Worm (Caenorhabditis elegans) whole organism, young adult: ENCODE data around the gene msp-81.
A peak's percentile ranks its signal among the peaks of the same experiment; 100 is the strongest.

ENCODE experiments used
- D2030.7 ChIP-seq: fragments of 200-800 bp; sonication (Bioruptor generic); IDR thresholded peaks from 2 replicates; pipeline ENCODE4 v1.3.6; 2022; ENCODE audit warnings: missing genetic modification reagents, missing genetic modification characterization, missing compliant biosample characterization
- F23B12.7 ChIP-seq: sonication (generic microtip); optimal IDR thresholded peaks from 2 replicates; lab custom pipeline; 2017; ENCODE audit warnings: missing genetic modification characterization, mild to moderate bottlenecking, missing compliant biosample characterization, antibody characterized with exemption, moderate library complexity; ENCODE audit not compliant: insufficient read depth
- F37B4.10 ChIP-seq: fragments of 200-800 bp; sonication (Bioruptor generic); IDR thresholded peaks from 2 replicates; pipeline ENCODE4 v1.3.6; 2022; ENCODE audit warnings: missing genetic modification characterization, missing compliant biosample characterization
- F55B11.4 ChIP-seq: sonication (generic microtip); optimal IDR thresholded peaks from 2 replicates; lab custom pipeline; 2016; ENCODE audit warnings: missing compliant biosample characterization, missing genetic modification characterization, borderline replicate concordance; ENCODE audit not compliant: insufficient read depth
- F57A8.1 ChIP-seq: fragments of 200-800 bp; sonication (Bioruptor generic); optimal IDR thresholded peaks from 2 replicates; lab custom pipeline; 2018; ENCODE audit warnings: mild to moderate bottlenecking, missing genetic modification characterization, moderate library complexity, missing compliant biosample characterization
- F57C9.4 ChIP-seq: sonication (generic microtip); optimal IDR thresholded peaks from 2 replicates; lab custom pipeline; 2017; ENCODE audit warnings: mild to moderate bottlenecking, missing genetic modification characterization, missing compliant biosample characterization
- ama-1 ChIP-seq, 3 experiments: fragments of 150-350 bp in 1 of 3; sonication (generic microtip) in 2 of 3; optimal IDR thresholded peaks; 2 replicates each; lab custom pipeline; 2014 to 2018; ENCODE audit warnings: missing biosample characterization in 2 of 3, missing genetic modification characterization in 2 of 3, missing genetic modification reagents in 2 of 3
- atf-7 ChIP-seq: sonication (generic microtip); optimal IDR thresholded peaks from 2 replicates; lab custom pipeline; 2017; ENCODE audit warnings: mild to moderate bottlenecking, missing genetic modification characterization, missing compliant biosample characterization
- bed-1 ChIP-seq: fragments of 200-800 bp; sonication (Bioruptor generic); IDR thresholded peaks from 2 replicates; pipeline ENCODE4 v1.3.6; 2022; ENCODE audit warnings: missing genetic modification reagents, missing genetic modification characterization, missing compliant biosample characterization
- ceh-100 ChIP-seq: fragments of 200-800 bp; sonication (Bioruptor generic); IDR thresholded peaks from 2 replicates; pipeline ENCODE4 v1.3.6; 2022; ENCODE audit warnings: missing genetic modification reagents, missing genetic modification characterization, missing compliant biosample characterization
- ceh-79 ChIP-seq: sonication (generic microtip); optimal IDR thresholded peaks from 2 replicates; lab custom pipeline; 2017; ENCODE audit warnings: mild to moderate bottlenecking, missing genetic modification characterization, missing compliant biosample characterization
- dpff-1 ChIP-seq: sonication (generic microtip); optimal IDR thresholded peaks from 2 replicates; lab custom pipeline; 2017; ENCODE audit warnings: mild to moderate bottlenecking, missing genetic modification characterization, missing compliant biosample characterization
- dpl-1 ChIP-seq: fragments of 150-350 bp; optimal IDR thresholded peaks from 2 replicates; lab custom pipeline; 2014; ENCODE audit warnings: missing biosample characterization, missing genetic modification reagents, missing genetic modification characterization
- egrh-3 ChIP-seq: fragments of 200-800 bp; sonication (Bioruptor generic); IDR thresholded peaks from 2 replicates; pipeline ENCODE4 v1.3.6; 2022; ENCODE audit warnings: missing genetic modification reagents, missing genetic modification characterization, missing compliant biosample characterization
- gei-17 ChIP-seq: fragments of 200-800 bp; sonication (Bioruptor generic); optimal IDR thresholded peaks from 2 replicates; lab custom pipeline; 2018; ENCODE audit warnings: mild to moderate bottlenecking, missing genetic modification characterization, missing compliant biosample characterization
- hmg-1.2 ChIP-seq: fragments of 200-800 bp; sonication (Bioruptor generic); IDR thresholded peaks from 2 replicates; pipeline ENCODE4 v1.3.6; 2022; ENCODE audit warnings: missing genetic modification reagents, missing genetic modification characterization, missing compliant biosample characterization
- hmg-20 ChIP-seq: fragments of 200-800 bp; sonication (Bioruptor generic); IDR thresholded peaks from 2 replicates; pipeline ENCODE4 v1.3.6; 2022; ENCODE audit warnings: missing genetic modification reagents, missing genetic modification characterization, missing compliant biosample characterization
- hsf-1 ChIP-seq: fragments of 200-800 bp; sonication (Bioruptor generic); IDR thresholded peaks from 2 replicates; pipeline ENCODE4 v1.3.6; 2022; ENCODE audit warnings: missing genetic modification reagents, missing genetic modification characterization, missing compliant biosample characterization
- lag-1 ChIP-seq: fragments of 200-800 bp; sonication (Bioruptor generic); IDR thresholded peaks from 2 replicates; pipeline ENCODE4 v1.3.6; 2022; ENCODE audit warnings: missing genetic modification reagents, missing genetic modification characterization, missing compliant biosample characterization
- lin-26 ChIP-seq: fragments of 200-800 bp; sonication (Bioruptor generic); IDR thresholded peaks from 2 replicates; pipeline ENCODE4 v1.3.6; 2022; ENCODE audit warnings: missing genetic modification reagents, missing genetic modification characterization, missing compliant biosample characterization
- lir-1 ChIP-seq: fragments of 200-800 bp; sonication (Bioruptor generic); conservative IDR thresholded peaks from 2 replicates; pipeline ENCODE4 v1.3.6; 2022; ENCODE audit warnings: missing genetic modification reagents, missing genetic modification characterization, missing compliant biosample characterization
- lsy-27 ChIP-seq: sonication (generic microtip); optimal IDR thresholded peaks from 2 replicates; lab custom pipeline; 2017; ENCODE audit warnings: missing genetic modification characterization, mild to moderate bottlenecking, missing compliant biosample characterization, antibody characterized with exemption, missing genotype, borderline replicate concordance; ENCODE audit not compliant: insufficient read depth
- madf-10 ChIP-seq: sonication (generic microtip); optimal IDR thresholded peaks from 2 replicates; lab custom pipeline; 2016; ENCODE audit warnings: mild to moderate bottlenecking, missing genetic modification characterization, missing compliant biosample characterization
- madf-8 ChIP-seq: fragments of 200-800 bp; sonication (Bioruptor generic); conservative IDR thresholded peaks from 2 replicates; pipeline ENCODE4 v1.3.6; 2022; ENCODE audit warnings: missing genetic modification reagents, missing genetic modification characterization, missing compliant biosample characterization
- mxl-1 ChIP-seq: sonication (generic microtip); optimal IDR thresholded peaks from 2 replicates; lab custom pipeline; 2016; ENCODE audit warnings: missing genetic modification characterization, missing compliant biosample characterization
- nfya-1 ChIP-seq: sonication (generic microtip); optimal IDR thresholded peaks from 2 replicates; lab custom pipeline; 2017; ENCODE audit warnings: antibody characterized with exemption, missing compliant biosample characterization, missing genetic modification characterization, borderline replicate concordance; ENCODE audit not compliant: insufficient read depth
- nfya-2 ChIP-seq: fragments of 200-800 bp; sonication (Bioruptor generic); IDR thresholded peaks from 2 replicates; pipeline ENCODE4 v1.3.6; 2022; ENCODE audit warnings: missing genetic modification reagents, missing genetic modification characterization, missing compliant biosample characterization
- nhr-179 ChIP-seq: sonication (generic microtip); optimal IDR thresholded peaks from 2 replicates; lab custom pipeline; 2016; ENCODE audit warnings: mild to moderate bottlenecking, missing genetic modification characterization, missing compliant biosample characterization
- nhr-80 ChIP-seq: sonication (generic microtip); optimal IDR thresholded peaks from 2 replicates; lab custom pipeline; 2016; ENCODE audit warnings: missing genetic modification characterization, missing compliant biosample characterization
- nhr-90 ChIP-seq: sonication (generic microtip); optimal IDR thresholded peaks from 2 replicates; lab custom pipeline; 2016; ENCODE audit warnings: missing genotype, mild to moderate bottlenecking, missing genetic modification characterization, missing compliant biosample characterization
- rpc-1 ChIP-seq, 2 experiments: fragments of 150-350 bp in 1 of 2; sonication (generic microtip) in 1 of 2; optimal IDR thresholded peaks; 2 replicates each; lab custom pipeline; 2014 to 2018; ENCODE audit warnings: missing biosample characterization in 1 of 2, missing genetic modification characterization in 1 of 2, missing genetic modification reagents in 1 of 2, missing genotype in 1 of 2
- snpc-1.3 ChIP-seq: sonication (generic microtip); optimal IDR thresholded peaks from 2 replicates; lab custom pipeline; 2017; ENCODE audit warnings: missing genetic modification characterization, mild to moderate bottlenecking, missing compliant biosample characterization, antibody characterized with exemption, moderate library complexity, missing genotype, missing genetic modification reagents; ENCODE audit not compliant: insufficient read depth
- somi-1 ChIP-seq: fragments of 200-800 bp; sonication (Bioruptor generic); optimal IDR thresholded peaks from 2 replicates; lab custom pipeline; 2018; ENCODE audit warnings: mild to moderate bottlenecking, missing genetic modification characterization, missing compliant biosample characterization
- xnd-1 ChIP-seq: sonication (generic microtip); optimal IDR thresholded peaks from 2 replicates; lab custom pipeline; 2016; ENCODE audit warnings: missing genotype, missing genetic modification reagents, missing genetic modification characterization, missing compliant biosample characterization
- ztf-22 ChIP-seq: fragments of 200-800 bp; sonication (Bioruptor generic); optimal IDR thresholded peaks from 2 replicates; lab custom pipeline; 2018; ENCODE audit warnings: mild to moderate bottlenecking, missing genetic modification characterization, moderate library complexity, missing compliant biosample characterization
- ztf-6 ChIP-seq: fragments of 200-800 bp; sonication (Bioruptor generic); IDR thresholded peaks from 2 replicates; pipeline ENCODE4 v1.3.6; 2022; ENCODE audit warnings: missing genetic modification reagents, missing genetic modification characterization, missing compliant biosample characterization

Gene msp-81

ce11 chrIV:9796494-9796893 lies 39.7 kb downstream of the msp-81 start, which contains the start of gene pis-1:
Gene pis-1, minus strand, starts transcription at chrIV:9796594.
- TF ChIP-seq gei-17 (GFP tag; lab: Kevin White, UChicago) (no peak), hmg-1.2 (GFP tag; lab: Robert Waterston, UW) (peak; percentile 8; the same call in 1 of the 2 replicates)

ce11 chrIV:9795250-9795649 lies 41.0 kb downstream of the msp-81 start:
- TF ChIP-seq xnd-1 (tag; lab: Kevin White, UChicago): no peak
- TF ChIP-seq F57C9.4 (tag; lab: Kevin White, UChicago): no peak
- TF ChIP-seq dpff-1: no peak
- no peak for TF ChIP-seq ceh-79 (tag; lab: Kevin White, UChicago)
- TF ChIP-seq lin-26: no peak
- no peak for TF ChIP-seq F57A8.1 (GFP tag; lab: Kevin White, UChicago)
- TF ChIP-seq nhr-80 (tag; lab: Kevin White, UChicago): no peak
- no peak for TF ChIP-seq dpl-1 (GFP tag; lab: Kevin White, UChicago)
- TF ChIP-seq nhr-90 (tag; lab: Kevin White, UChicago): no peak
- no peak for TF ChIP-seq D2030.7
- TF ChIP-seq hmg-1.2 (GFP tag; lab: Robert Waterston, UW): no peak
- TF ChIP-seq lsy-27 (tag; lab: Kevin White, UChicago): no peak
- no peak for TF ChIP-seq lag-1
- no peak for TF ChIP-seq madf-10 (tag; lab: Kevin White, UChicago)
- TF ChIP-seq snpc-1.3: no peak
- TF ChIP-seq ceh-100 (GFP tag; lab: Robert Waterston, UW): no peak
- no peak for TF ChIP-seq nhr-179
- no peak for TF ChIP-seq ama-1 (optimal IDR thresholded peaks at IDR 0.05; lab: Kevin White, UChicago)
- no peak for TF ChIP-seq ama-1 (GFP tag; optimal IDR thresholded peaks at IDR 0.05; lab: Kevin White, UChicago)
- TF ChIP-seq F23B12.7 (tag; lab: Kevin White, UChicago): no peak
- TF ChIP-seq mxl-1 (tag; lab: Kevin White, UChicago): no peak

- TF ChIP-seq bed-1 (GFP tag; lab: Robert Waterston, UW): no peak
- no peak for TF ChIP-seq F55B11.4 (tag; lab: Kevin White, UChicago)
- TF ChIP-seq rpc-1 (optimal IDR thresholded peaks at IDR 0.05; lab: Kevin White, UChicago): no peak
- TF ChIP-seq rpc-1 (tag; optimal IDR thresholded peaks at IDR 0.05; lab: Kevin White, UChicago): no peak
- TF ChIP-seq mxl-1 (tag; lab: Kevin White, UChicago): no peak
- TF ChIP-seq hsf-1: no peak
- no peak for TF ChIP-seq nfya-2 (GFP tag; lab: Robert Waterston, UW)
- no peak for TF ChIP-seq ztf-6 (GFP tag; lab: Robert Waterston, UW)
- no peak for TF ChIP-seq lin-26
- TF ChIP-seq ztf-22 (GFP tag; lab: Kevin White, UChicago): no peak
- TF ChIP-seq somi-1 (GFP tag; lab: Kevin White, UChicago): no peak
- TF ChIP-seq F37B4.10: no peak
- no peak for TF ChIP-seq nhr-90 (tag; lab: Kevin White, UChicago)
- no peak for TF ChIP-seq egrh-3 (GFP tag; lab: Robert Waterston, UW)
- TF ChIP-seq, all 124 proteins: peak for 0
These were observed 45.5 kb downstream of the msp-81 start for ce11 chrIV:9790708-9791107.

ce11 chrIV:9789496-9789895 lies 46.7 kb downstream of the msp-81 start, which contains the start of gene T13F2.4:
Gene T13F2.4, plus strand, starts transcription at chrIV:9789796.
- TF ChIP-seq hmg-20 (no peak), lir-1 (GFP tag; lab: Robert Waterston, UW) (no peak), madf-8 (no peak), atf-7 (tag; lab: Kevin White, UChicago) (no peak), nfya-1 (tag; lab: Kevin White, UChicago) (no peak)
